Worm (Caenorhabditis elegans): Measurements from ENCODE around the gene C50F7.5.

Gene C50F7.5

DNA sequence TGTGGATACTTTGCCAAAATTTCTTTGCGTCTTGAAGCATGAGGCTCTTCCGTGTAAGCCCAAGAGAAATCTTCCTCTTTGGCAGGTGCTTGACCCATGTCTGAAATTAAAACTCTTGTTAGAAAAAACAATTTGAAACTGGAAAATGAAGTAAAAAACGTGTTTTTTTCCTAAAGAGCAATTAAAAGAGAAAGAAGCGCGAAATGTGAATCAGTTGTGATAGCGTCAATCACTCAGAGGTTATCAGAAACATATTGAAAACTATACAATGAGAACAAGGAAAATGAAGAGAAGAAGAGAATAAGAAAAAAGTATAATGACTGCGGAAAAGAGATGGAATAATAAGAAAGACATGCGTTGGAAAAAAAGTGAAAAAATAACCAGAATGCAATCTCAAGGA is 19.7 kb upstream of the C50F7.5 start, which contains the start of gene F33D4.4:
Gene F33D4.4 (minus strand): TSS at position 101 of the 400 bp plus-strand sequence.
- no peak for TF ChIP-seq F10B5.3 (tag; optimal IDR thresholded peaks at IDR 0.05)
- TF ChIP-seq dmd-6 (GFP tag; IDR thresholded peaks at IDR 0.05): 0 out of 2 replicates have a peak, but pooled peaks have one; percentile 12
- no peak for TF ChIP-seq nhr-102 (tag; optimal IDR thresholded peaks at IDR 0.05)
- no peak for TF ChIP-seq vab-7 (GFP tag; IDR thresholded peaks at IDR 0.05)
- TF ChIP-seq skn-1 (tag; optimal IDR thresholded peaks at IDR 0.05): no peak
- TF ChIP-seq zfp-3 (GFP tag; conservative IDR thresholded peaks at IDR 0.05): no peak
- TF ChIP-seq daf-8 (GFP tag; IDR thresholded peaks at IDR 0.05): no peak
- TF ChIP-seq madf-5 (GFP tag; IDR thresholded peaks at IDR 0.05): no peak
- TF ChIP-seq egl-43 (GFP tag; IDR thresholded peaks at IDR 0.05): no peak
- TF ChIP-seq lin-38 (GFP tag; IDR thresholded peaks at IDR 0.05): no peak
- peak; percentile 55 for TF ChIP-seq nhr-28 (tag; optimal IDR thresholded peaks at IDR 0.05)

- no peak for TF ChIP-seq zfp-2 (tag; optimal IDR thresholded peaks at IDR 0.05)
- no peak for TF ChIP-seq daf-16 (GFP tag; optimal IDR thresholded peaks at IDR 0.05)
- TF ChIP-seq daf-16 (tag; optimal IDR thresholded peaks at IDR 0.05): peak; percentile 34
- no peak for TF ChIP-seq mdt-29 (GFP tag; IDR thresholded peaks at IDR 0.05)
- TF ChIP-seq zag-1 (tag; optimal IDR thresholded peaks at IDR 0.05): no peak
- TF ChIP-seq nhr-6 (tag; optimal IDR thresholded peaks at IDR 0.05): no peak
- no peak for TF ChIP-seq hmg-1.1 (GFP tag; IDR thresholded peaks at IDR 0.05)
- TF ChIP-seq spr-3 (GFP tag; optimal IDR thresholded peaks at IDR 0.05): no peak
- TF ChIP-seq madf-5 (GFP tag; IDR thresholded peaks at IDR 0.05): no peak
- no peak for TF ChIP-seq hif-1 (tag; optimal IDR thresholded peaks at IDR 0.05)
- no peak for TF ChIP-seq ztf-11 (tag; optimal IDR thresholded peaks at IDR 0.05)
- TF ChIP-seq pqm-1 (tag; optimal IDR thresholded peaks at IDR 0.05): no peak
- peak; percentile 97 for TF ChIP-seq lin-38 (GFP tag; IDR thresholded peaks at IDR 0.05)
- TF ChIP-seq ceh-82 (tag; optimal IDR thresholded peaks at IDR 0.05): no peak
- TF ChIP-seq attf-4 (tag; optimal IDR thresholded peaks at IDR 0.05): no peak
- peak in 1 of 2 experiments; percentile 84 for TF ChIP-seq lsy-2 (tag; optimal IDR thresholded peaks at IDR 0.05)
- no peak for TF ChIP-seq unc-62 (GFP tag; optimal IDR thresholded peaks at IDR 0.05 in 1 of 2)
- TF ChIP-seq unc-62 (tag; optimal IDR thresholded peaks at IDR 0.05): no peak
- no peak for TF ChIP-seq lin-15B (tag; optimal IDR thresholded peaks at IDR 0.05)
- TF ChIP-seq zfp-3 (GFP tag; conservative IDR thresholded peaks at IDR 0.05): no peak
- TF ChIP-seq set-16 (GFP tag; IDR thresholded peaks at IDR 0.05): no peak
- 0 out of 2 replicates have a peak, but pooled peaks have one; percentile 25 for TF ChIP-seq snpc-1.2 (GFP tag; IDR thresholded peaks at IDR 0.05)
- TF ChIP-seq tra-1 (GFP tag; IDR thresholded peaks at IDR 0.05): no peak
- TF ChIP-seq fkh-10 (GFP tag; optimal IDR thresholded peaks at IDR 0.05): no peak
- no peak for TF ChIP-seq duxl-1 (tag; optimal IDR thresholded peaks at IDR 0.05; ENCODE audit: poor library complexity)
- TF ChIP-seq hlh-30 (tag; optimal IDR thresholded peaks at IDR 0.05; ENCODE audit: insufficient read depth): peak; percentile 24
- TF ChIP-seq D1046.2 (GFP tag; IDR thresholded peaks at IDR 0.05): no peak
- TF ChIP-seq dve-1 (tag; optimal IDR thresholded peaks at IDR 0.05; ENCODE audit: insufficient read depth): peak; percentile 44
- TF ChIP-seq dmd-8 (GFP tag; IDR thresholded peaks at IDR 0.05): no peak
- TF ChIP-seq nhr-11 (tag; optimal IDR thresholded peaks at IDR 0.05): no peak
- TF ChIP-seq cey-2 (tag; optimal IDR thresholded peaks at IDR 0.05; ENCODE audit: borderline replicate concordance, insufficient read depth): no peak
- no peak for TF ChIP-seq aly-2 (tag; optimal IDR thresholded peaks at IDR 0.05)
- TF ChIP-seq spr-1 (tag; optimal IDR thresholded peaks at IDR 0.05): no peak
- TF ChIP-seq nhr-41 (GFP tag; IDR thresholded peaks at IDR 0.05): no peak
- TF ChIP-seq ceh-32 (tag; optimal IDR thresholded peaks at IDR 0.05; ENCODE audit: poor library complexity): no peak
- TF ChIP-seq lim-7 (GFP tag; IDR thresholded peaks at IDR 0.05): no peak
- TF ChIP-seq vab-7 (GFP tag; IDR thresholded peaks at IDR 0.05): no peak
- no peak for TF ChIP-seq lir-3 (tag; optimal IDR thresholded peaks at IDR 0.05)
- no peak for TF ChIP-seq daf-12 (tag; optimal IDR thresholded peaks at IDR 0.05)
- TF ChIP-seq dmd-6 (GFP tag; IDR thresholded peaks at IDR 0.05): no peak
- TF ChIP-seq daf-19 (GFP tag; conservative IDR thresholded peaks at IDR 0.05): no peak
- TF ChIP-seq ceh-62 (tag; optimal IDR thresholded peaks at IDR 0.05): no peak
- no peak for TF ChIP-seq nhr-42 (GFP tag; IDR thresholded peaks at IDR 0.05)
- TF ChIP-seq ces-1 (GFP tag; optimal IDR thresholded peaks at IDR 0.05): peak; percentile 1
- peak; percentile 24 for TF ChIP-seq nhr-28 (tag; optimal IDR thresholded peaks at IDR 0.05)
Observed at ce11 chrIV:7709701-7710100, 16.8 kb upstream of the C50F7.5 start, which contains the start of the genes mrpl-1, emc-6 and mrps-24. Gene mrpl-1 (minus strand): TSS chrIV:7709701. Gene emc-6 (minus strand): TSS chrIV:7709736. Gene mrps-24 (plus strand): TSS chrIV:7710045.

Measured in whole organism, L4 larva.